Fruit fly (Drosophila melanogaster) whole organism, embryonic: ENCODE measurements around the gene ath.

Source experiments
- B-H2 ChIP-seq: fragments of 200-800 bp; sonication (Bioruptor generic); optimal IDR thresholded peaks from 2 replicates; lab custom pipeline; 2018; ENCODE audit warnings: missing biosample characterization, mild to moderate bottlenecking, missing genetic modification characterization
- CG10274 ChIP-seq: fragments of 200-800 bp; sonication (Bioruptor generic); optimal IDR thresholded peaks from 3 replicates; lab custom pipeline; 2017; ENCODE audit warnings: missing biosample characterization, mild to moderate bottlenecking, missing genetic modification characterization
- CG10543 ChIP-seq: fragments of 200-800 bp; sonication (Bioruptor generic); optimal IDR thresholded peaks from 3 replicates; lab custom pipeline; 2017; ENCODE audit warnings: missing biosample characterization, mild to moderate bottlenecking, missing genetic modification characterization, moderate library complexity
- CG10979 ChIP-seq: fragments of 200-800 bp; sonication (Bioruptor generic); optimal IDR thresholded peaks from 2 replicates; lab custom pipeline; 2018; ENCODE audit warnings: missing biosample characterization, mild to moderate bottlenecking, missing genetic modification characterization, moderate library complexity
- CG11085 ChIP-seq: fragments of 200-800 bp; sonication (Bioruptor generic); IDR thresholded peaks from 2 replicates; pipeline ENCODE4 v1.3.6; 2022; ENCODE audit warnings: missing biosample characterization, missing genetic modification characterization
- CG12155 ChIP-seq: fragments of 200-800 bp; sonication (Bioruptor generic); optimal IDR thresholded peaks from 3 replicates; lab custom pipeline; 2016; ENCODE audit warnings: missing biosample characterization, missing genetic modification characterization
- CG12299 ChIP-seq: fragments of 200-800 bp; sonication (Bioruptor generic); optimal IDR thresholded peaks from 2 replicates; lab custom pipeline; 2018; ENCODE audit warnings: missing biosample characterization, mild to moderate bottlenecking, missing genetic modification characterization
- CG12391 ChIP-seq: fragments of 200-800 bp; sonication (Bioruptor generic); optimal IDR thresholded peaks from 3 replicates; lab custom pipeline; 2018; ENCODE audit warnings: missing biosample characterization, mild to moderate bottlenecking, missing genetic modification characterization, moderate library complexity
- CG12659 ChIP-seq: fragments of 200-800 bp; sonication (Bioruptor generic); optimal IDR thresholded peaks from 3 replicates; lab custom pipeline; 2017; ENCODE audit warnings: mild to moderate bottlenecking, missing biosample characterization, missing genetic modification reagents, missing genetic modification characterization
- CG13123 ChIP-seq: fragments of 200-800 bp; sonication (Bioruptor generic); optimal IDR thresholded peaks from 2 replicates; lab custom pipeline; 2016; ENCODE audit warnings: missing biosample characterization, missing genetic modification characterization
- CG14965 ChIP-seq: fragments of 200-800 bp; sonication (Bioruptor generic); optimal IDR thresholded peaks from 2 replicates; lab custom pipeline; 2016; ENCODE audit warnings: missing biosample characterization, missing genetic modification characterization, borderline replicate concordance
- CG18262 ChIP-seq: fragments of 200-800 bp; optimal IDR thresholded peaks from 3 replicates; lab custom pipeline; 2019; ENCODE audit warnings: missing biosample characterization, mild to moderate bottlenecking, missing genetic modification characterization, moderate library complexity
- CG2678 ChIP-seq: fragments of 200-800 bp; sonication (Bioruptor generic); optimal IDR thresholded peaks from 3 replicates; lab custom pipeline; 2019; ENCODE audit warnings: missing biosample characterization, mild to moderate bottlenecking, missing genetic modification characterization, moderate library complexity
- CG31441 ChIP-seq: fragments of 200-800 bp; sonication (Bioruptor generic); IDR thresholded peaks from 2 replicates; pipeline ENCODE4 v1.3.6; 2022; ENCODE audit warnings: missing biosample characterization, missing genetic modification characterization
- CG32532 ChIP-seq: fragments of 200-800 bp; sonication (Bioruptor generic); IDR thresholded peaks from 2 replicates; pipeline ENCODE4 v1.3.6; 2022; ENCODE audit warnings: missing biosample characterization, missing genetic modification characterization
- CG33213 ChIP-seq: fragments of 200-800 bp; sonication (Bioruptor generic); optimal IDR thresholded peaks from 3 replicates; lab custom pipeline; 2016; ENCODE audit warnings: missing biosample characterization, missing genetic modification characterization
- CG34376 ChIP-seq: fragments of 200-800 bp; sonication (Bioruptor generic); optimal IDR thresholded peaks from 2 replicates; lab custom pipeline; 2018; ENCODE audit warnings: missing biosample characterization, mild to moderate bottlenecking, missing genetic modification characterization
- CG4404 ChIP-seq: fragments of 200-800 bp; sonication (Bioruptor generic); IDR thresholded peaks from 2 replicates; pipeline ENCODE4 v1.3.6; 2022; ENCODE audit warnings: missing biosample characterization, missing genetic modification characterization
- CG6175 ChIP-seq: fragments of 200-800 bp; sonication (Bioruptor generic); IDR thresholded peaks from 3 replicates; pipeline ENCODE4 v1.3.6; 2022; ENCODE audit warnings: missing biosample characterization, missing genetic modification characterization
- CG8281 ChIP-seq: fragments of 200-800 bp; sonication (Bioruptor generic); optimal IDR thresholded peaks from 2 replicates; lab custom pipeline; 2018; ENCODE audit warnings: missing biosample characterization, mild to moderate bottlenecking, missing genetic modification characterization, moderate library complexity
- CG8924 ChIP-seq: fragments of 200-800 bp; optimal IDR thresholded peaks from 3 replicates; lab custom pipeline; 2019; ENCODE audit warnings: missing biosample characterization, mild to moderate bottlenecking, missing genetic modification characterization, moderate library complexity
- CHES-1-like ChIP-seq: fragments of 200-800 bp; sonication (Bioruptor generic); optimal IDR thresholded peaks from 2 replicates; lab custom pipeline; 2016; ENCODE audit warnings: missing biosample characterization, missing genetic modification characterization
- Camta ChIP-seq: fragments of 200-800 bp; sonication (Bioruptor generic); optimal IDR thresholded peaks from 2 replicates; lab custom pipeline; 2016; ENCODE audit warnings: missing biosample characterization, missing genetic modification characterization
- CoRest ChIP-seq: fragments of 200-800 bp; sonication (Bioruptor generic); optimal IDR thresholded peaks from 3 replicates; lab custom pipeline; 2018; ENCODE audit warnings: missing biosample characterization, mild to moderate bottlenecking, missing genetic modification characterization, moderate library complexity
- D19B ChIP-seq: fragments of 200-800 bp; sonication (Bioruptor generic); optimal IDR thresholded peaks from 2 replicates; lab custom pipeline; 2017; ENCODE audit warnings: missing biosample characterization, mild to moderate bottlenecking, missing genetic modification characterization
- Deaf1 ChIP-seq: fragments of 200-800 bp; optimal IDR thresholded peaks from 3 replicates; lab custom pipeline; 2019; ENCODE audit warnings: missing biosample characterization, mild to moderate bottlenecking, missing genetic modification characterization, moderate library complexity
- Hr3 ChIP-seq: fragments of 200-800 bp; sonication (Bioruptor generic); optimal IDR thresholded peaks from 3 replicates; lab custom pipeline; 2016; ENCODE audit warnings: missing biosample characterization, missing genetic modification characterization
- Oaz ChIP-seq: fragments of 200-800 bp; sonication (Bioruptor generic); IDR thresholded peaks from 2 replicates; pipeline ENCODE4 v1.3.6; 2022; ENCODE audit warnings: missing biosample characterization, missing genetic modification characterization
- bowl ChIP-seq: fragments of 200-800 bp; sonication (Bioruptor generic); IDR thresholded peaks from 2 replicates; pipeline ENCODE4 v1.3.6; 2022; ENCODE audit warnings: missing biosample characterization, missing genetic modification characterization
- cg ChIP-seq: fragments of 200-800 bp; sonication (Bioruptor generic); optimal IDR thresholded peaks from 3 replicates; lab custom pipeline; 2019; ENCODE audit warnings: missing biosample characterization, mild to moderate bottlenecking, missing genetic modification characterization, moderate library complexity
- chm ChIP-seq: fragments of 200-800 bp; sonication (Bioruptor generic); IDR thresholded peaks from 2 replicates; pipeline ENCODE4 v1.3.6; 2022; ENCODE audit warnings: missing biosample characterization, missing genetic modification characterization
- corto ChIP-seq: fragments of 200-800 bp; sonication (Bioruptor generic); optimal IDR thresholded peaks from 2 replicates; lab custom pipeline; 2016; ENCODE audit warnings: missing biosample characterization, mild to moderate bottlenecking, missing genetic modification characterization, moderate library complexity
- crc ChIP-seq: fragments of 200-800 bp; sonication (Bioruptor generic); optimal IDR thresholded peaks from 2 replicates; lab custom pipeline; 2016; ENCODE audit warnings: missing biosample characterization, missing genetic modification characterization
- en ChIP-seq: fragments of 200-800 bp; sonication (Bioruptor generic); optimal IDR thresholded peaks from 2 replicates; lab custom pipeline; 2016; ENCODE audit warnings: missing biosample characterization, missing genetic modification characterization
- eve ChIP-seq, 2 experiments: fragments of >200 bp; optimal IDR thresholded peaks; 2 replicates each; lab custom pipeline; 2017; ENCODE audit warnings: missing biosample characterization in 2 of 2, missing genetic modification characterization in 2 of 2
- exex ChIP-seq: fragments of 200-800 bp; sonication (Bioruptor generic); optimal IDR thresholded peaks from 4 replicates; lab custom pipeline; 2018; ENCODE audit warnings: missing biosample characterization, mild to moderate bottlenecking, missing genetic modification characterization, moderate library complexity
- gcm ChIP-seq: fragments of 200-800 bp; sonication (Bioruptor generic); optimal IDR thresholded peaks from 2 replicates; lab custom pipeline; 2019; ENCODE audit warnings: missing biosample characterization, mild to moderate bottlenecking, missing genetic modification characterization, moderate library complexity
- gcm2 ChIP-seq: fragments of 200-800 bp; sonication (Bioruptor generic); optimal IDR thresholded peaks from 2 replicates; lab custom pipeline; 2016; ENCODE audit warnings: missing biosample characterization, missing genetic modification characterization
- insv ChIP-seq, 2 experiments: fragments of 200-800 bp; sonication (Bioruptor generic); optimal IDR thresholded peaks; 3 replicates each; lab custom pipeline; 2016 to 2018; ENCODE audit warnings: missing biosample characterization in 2 of 2, missing genetic modification characterization in 2 of 2
- nmo ChIP-seq: fragments of 200-800 bp; sonication (Bioruptor generic); optimal IDR thresholded peaks from 2 replicates; lab custom pipeline; 2018; ENCODE audit warnings: missing biosample characterization, mild to moderate bottlenecking, missing genetic modification characterization, moderate library complexity
- nom ChIP-seq: fragments of 200-800 bp; sonication (Bioruptor generic); optimal IDR thresholded peaks from 2 replicates; lab custom pipeline; 2017; ENCODE audit warnings: missing biosample characterization, missing genetic modification characterization, mild to moderate bottlenecking, moderate library complexity, missing genetic modification reagents
- odd ChIP-seq: fragments of 200-800 bp; sonication (Bioruptor generic); optimal IDR thresholded peaks from 2 replicates; lab custom pipeline; 2017; ENCODE audit warnings: missing biosample characterization, mild to moderate bottlenecking, missing genetic modification characterization
- otp ChIP-seq: fragments of 200-800 bp; sonication (Bioruptor generic); IDR thresholded peaks from 3 replicates; pipeline ENCODE4, ENCODE4 v1.3.6; 2022; ENCODE audit warnings: missing biosample characterization, missing genetic modification characterization
- peb ChIP-seq: fragments of 200-800 bp; sonication (Bioruptor generic); IDR thresholded peaks from 2 replicates; pipeline ENCODE4 v1.3.6; 2022; ENCODE audit warnings: missing biosample characterization, missing genetic modification characterization
- pros ChIP-seq: fragments of 200-800 bp; sonication (Bioruptor generic); optimal IDR thresholded peaks from 3 replicates; lab custom pipeline; 2019; ENCODE audit warnings: missing biosample characterization, mild to moderate bottlenecking, missing genetic modification characterization, moderate library complexity
- pzg ChIP-seq: fragments of 200-800 bp; sonication (Bioruptor generic); optimal IDR thresholded peaks from 3 replicates; lab custom pipeline; 2018; ENCODE audit warnings: missing biosample characterization, mild to moderate bottlenecking, missing genetic modification characterization, moderate library complexity
- sd ChIP-seq: fragments of 200-800 bp; sonication (Bioruptor generic); optimal IDR thresholded peaks from 3 replicates; lab custom pipeline; 2018; ENCODE audit warnings: missing biosample characterization, mild to moderate bottlenecking, missing genetic modification characterization, moderate library complexity
- sens ChIP-seq: fragments of 200-800 bp; sonication (Bioruptor generic); peaks from one replicate; lab custom pipeline; 2016; ENCODE audit warnings: missing biosample characterization, missing genetic modification characterization
- seq ChIP-seq: fragments of 200-800 bp; sonication (Bioruptor generic); IDR thresholded peaks from 2 replicates; pipeline ENCODE4 v1.3.6; 2022; ENCODE audit warnings: missing biosample characterization, missing genetic modification characterization
- shn ChIP-seq: fragments of 200-800 bp; sonication (Bioruptor generic); optimal IDR thresholded peaks from 3 replicates; lab custom pipeline; 2016; ENCODE audit warnings: missing biosample characterization, missing genetic modification characterization
- sqz ChIP-seq: fragments of 200-800 bp; sonication (Bioruptor generic); optimal IDR thresholded peaks from 3 replicates; lab custom pipeline; 2018; ENCODE audit warnings: missing biosample characterization, mild to moderate bottlenecking, missing genetic modification characterization

The ath gene

DNA sequence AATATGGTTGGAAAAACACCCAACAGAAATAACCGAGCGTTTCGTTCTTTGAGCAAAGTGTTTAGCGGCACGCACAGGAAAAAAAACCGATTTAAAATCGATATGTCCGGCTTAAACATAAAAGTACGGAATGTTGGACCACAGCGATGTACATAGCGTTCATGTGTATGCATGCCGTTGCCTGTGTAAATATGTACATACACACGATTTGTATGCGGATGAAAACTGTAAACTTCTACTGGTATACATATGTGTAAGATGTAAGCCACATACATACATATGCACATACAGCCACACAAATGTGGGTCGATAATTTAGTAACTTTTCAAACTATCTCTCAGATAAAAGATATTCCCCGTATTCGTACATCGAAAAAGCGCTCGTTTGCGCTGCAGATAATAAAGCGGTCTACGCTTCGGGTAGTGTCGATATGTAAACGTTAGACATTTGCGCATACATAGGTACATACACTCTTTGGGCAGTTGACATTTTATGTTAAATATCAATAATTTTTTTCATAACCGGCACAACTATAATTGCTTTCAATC lies 38.8 kb downstream of the ath start:
- TF ChIP-seq CG10979 (tag; lab: Kevin White, UChicago) (no peak), CG8924 (tag; lab: Kevin White, UChicago) (peak; percentile 33), CG14965 (no peak), Camta (GFP tag; lab: Kevin White, UChicago) (no peak), CG2678 (tag; lab: Kevin White, UChicago) (no peak), CG32532 (GFP tag; lab: Robert Waterston, UW) (no peak), CG10274 (GFP tag; lab: Kevin White, UChicago) (no peak), crc (GFP tag; lab: Kevin White, UChicago) (no peak), CG4404 (GFP tag; lab: Robert Waterston, UW) (no peak), peb (GFP tag; lab: Robert Waterston, UW) (peak; percentile 33; the same call in 1 of the 2 replicates), sens (GFP tag; lab: Kevin White, UChicago) (peak; percentile 86), CG11085 (no peak), otp (GFP tag; lab: Robert Waterston, UW) (no peak), corto (peak; percentile 20), CG12155 (GFP tag; lab: Kevin White, UChicago) (no peak), CG6175 (GFP tag; lab: Robert Waterston, UW) (no peak), exex (peak; percentile 55), CG8281 (tag; lab: Kevin White, UChicago) (no peak), eve (GFP tag; optimal IDR thresholded peaks at IDR 0.05; lab: Kevin White, UChicago) (peak in 1 of 2 experiments; percentile 91), CG12391 (tag; lab: Kevin White, UChicago) (no peak), chm (GFP tag; lab: Robert Waterston, UW) (peak; percentile 80), CHES-1-like (peak; percentile 15), Oaz (GFP tag; lab: Robert Waterston, UW) (no peak), sd (tag; lab: Kevin White, UChicago) (peak; percentile 76), bowl (GFP tag; lab: Robert Waterston, UW) (no peak), B-H2 (GFP tag; lab: Kevin White, UChicago) (peak; percentile 31), Hr3 (GFP tag; lab: Kevin White, UChicago) (no peak), CG33213 (GFP tag; lab: Kevin White, UChicago) (peak; percentile 41), gcm2 (no peak), nmo (GFP tag; lab: Kevin White, UChicago) (no peak), pros (GFP tag; lab: Kevin White, UChicago) (no peak), gcm (GFP tag; lab: Kevin White, UChicago) (no peak), Deaf1 (tag; lab: Kevin White, UChicago) (peak; percentile 81), seq (GFP tag; lab: Robert Waterston, UW) (no peak; the same call in 1 of the 2 replicates), CG12659 (GFP tag; lab: Kevin White, UChicago) (peak; percentile 1), insv (GFP tag; optimal IDR thresholded peaks at IDR 0.05; lab: Kevin White, UChicago) (peak in 1 of 2 experiments; percentile 55), D19B (GFP tag; lab: Kevin White, UChicago) (no peak), shn (GFP tag; lab: Kevin White, UChicago) (no peak), odd (GFP tag; lab: Kevin White, UChicago) (peak; percentile 11), en (GFP tag; lab: Kevin White, UChicago) (no peak), sqz (peak; percentile 64), CG34376 (peak; percentile 80), cg (GFP tag; lab: Kevin White, UChicago) (peak; percentile 79), pzg (GFP tag; lab: Kevin White, UChicago) (no peak), nom (no peak), CG31441 (GFP tag; lab: Robert Waterston, UW) (no peak), CG12299 (tag; lab: Kevin White, UChicago) (peak; percentile 55), CG18262 (tag; lab: Kevin White, UChicago) (peak; percentile 23), CG10543 (GFP tag; lab: Kevin White, UChicago) (no peak), CG13123 (GFP tag; lab: Kevin White, UChicago) (no peak), CoRest (no peak)
